Worm (Caenorhabditis elegans) whole organism, late embryonic: ENCODE measurements around the gene F55G11.2.

Experiments used
- C08G9.2 ChIP-seq: sonication (generic microtip); optimal IDR thresholded peaks from 2 replicates; lab custom pipeline; 2016; ENCODE audit warnings: mild to moderate bottlenecking, missing genetic modification characterization, moderate library complexity, missing compliant biosample characterization
- C38D4.7 ChIP-seq: fragments of 200-800 bp; sonication (Bioruptor generic); optimal IDR thresholded peaks from 2 replicates; lab custom pipeline; 2018; ENCODE audit warnings: mild to moderate bottlenecking, missing genetic modification characterization, moderate library complexity, missing compliant biosample characterization
- K02D7.2 ChIP-seq: sonication (generic microtip); optimal IDR thresholded peaks from 2 replicates; lab custom pipeline; 2017; ENCODE audit warnings: mild to moderate bottlenecking, missing genetic modification characterization, missing compliant biosample characterization
- ceh-14 ChIP-seq: sonication (generic microtip); optimal IDR thresholded peaks from 2 replicates; lab custom pipeline; 2016; ENCODE audit warnings: missing genotype, missing genetic modification characterization, missing compliant biosample characterization
- ceh-19 ChIP-seq: fragments of 200-800 bp; sonication (Bioruptor generic); optimal IDR thresholded peaks from 2 replicates; lab custom pipeline; 2018; ENCODE audit warnings: mild to moderate bottlenecking, missing genetic modification characterization, missing compliant biosample characterization
- ceh-31 ChIP-seq: sonication (generic microtip); optimal IDR thresholded peaks from 2 replicates; lab custom pipeline; 2016; ENCODE audit warnings: missing genetic modification characterization, missing compliant biosample characterization
- ceh-34 ChIP-seq: sonication (generic microtip); optimal IDR thresholded peaks from 2 replicates; lab custom pipeline; 2016; ENCODE audit warnings: mild to moderate bottlenecking, missing genetic modification characterization, missing compliant biosample characterization
- ceh-48 ChIP-seq: sonication (generic microtip); optimal IDR thresholded peaks from 2 replicates; lab custom pipeline; 2016; ENCODE audit warnings: missing genetic modification characterization, inconsistent platforms, missing compliant biosample characterization
- ceh-9 ChIP-seq: sonication (generic microtip); optimal IDR thresholded peaks from 2 replicates; lab custom pipeline; 2016; ENCODE audit warnings: mild to moderate bottlenecking, missing genetic modification characterization, inconsistent platforms, missing compliant biosample characterization
- elt-2 ChIP-seq: sonication (generic microtip); optimal IDR thresholded peaks from 2 replicates; lab custom pipeline; 2016; ENCODE audit warnings: missing genetic modification reagents, missing genetic modification characterization, missing compliant biosample characterization
- elt-4 ChIP-seq: sonication (generic microtip); optimal IDR thresholded peaks from 2 replicates; lab custom pipeline; 2016; ENCODE audit warnings: missing genetic modification characterization, missing compliant biosample characterization
- ets-4 ChIP-seq: sonication (generic microtip); optimal IDR thresholded peaks from 2 replicates; lab custom pipeline; 2016; ENCODE audit warnings: missing genetic modification characterization, missing compliant biosample characterization
- hlh-6 ChIP-seq: sonication (generic microtip); optimal IDR thresholded peaks from 2 replicates; lab custom pipeline; 2016; ENCODE audit warnings: missing genotype, missing genetic modification characterization, missing compliant biosample characterization
- hlh-8 ChIP-seq: sonication (generic microtip); optimal IDR thresholded peaks from 2 replicates; lab custom pipeline; 2016; ENCODE audit warnings: missing genotype, missing genetic modification characterization, missing compliant biosample characterization
- madf-2 ChIP-seq: sonication (generic microtip); optimal IDR thresholded peaks from 2 replicates; lab custom pipeline; 2017; ENCODE audit warnings: missing genetic modification characterization, missing compliant biosample characterization
- nhr-11 ChIP-seq: fragments of 150-350 bp; optimal IDR thresholded peaks from 2 replicates; lab custom pipeline; 2014; ENCODE audit warnings: missing biosample characterization, missing genetic modification characterization
- odd-2 ChIP-seq: sonication (generic microtip); optimal IDR thresholded peaks from 2 replicates; lab custom pipeline; 2017; ENCODE audit warnings: antibody characterized with exemption, mild to moderate bottlenecking, missing genetic modification characterization, missing compliant biosample characterization
- pag-3 ChIP-seq: sonication (generic microtip); optimal IDR thresholded peaks from 2 replicates; lab custom pipeline; 2016; ENCODE audit warnings: missing compliant biosample characterization, missing genetic modification characterization, borderline replicate concordance
- pax-1 ChIP-seq: fragments of 150-350 bp; optimal IDR thresholded peaks from 2 replicates; lab custom pipeline; 2014; ENCODE audit warnings: missing biosample characterization, missing genetic modification characterization
- pha-4 ChIP-seq: fragments of 150-350 bp; optimal IDR thresholded peaks from 2 replicates; lab custom pipeline; 2018; ENCODE audit warnings: missing biosample characterization, missing genetic modification reagents, missing genetic modification characterization
- pqm-1 ChIP-seq: sonication (generic microtip); optimal IDR thresholded peaks from 2 replicates; lab custom pipeline; 2016; ENCODE audit warnings: missing genetic modification characterization, missing compliant biosample characterization
- pros-1 ChIP-seq: fragments of 150-350 bp; optimal IDR thresholded peaks from 2 replicates; lab custom pipeline; 2014; ENCODE audit warnings: missing biosample characterization, missing genetic modification reagents, missing genetic modification characterization
- sdc-2 ChIP-seq: sonication (generic microtip); optimal IDR thresholded peaks from 2 replicates; lab custom pipeline; 2016; ENCODE audit warnings: missing genotype, missing genetic modification characterization, missing compliant biosample characterization
- sox-2 ChIP-seq: fragments of 200-800 bp; sonication (Bioruptor generic); IDR thresholded peaks from 2 replicates; pipeline ENCODE4 v1.3.6; 2022; ENCODE audit warnings: missing genetic modification reagents, missing genetic modification characterization, missing compliant biosample characterization
- sox-4 ChIP-seq: sonication (generic microtip); optimal IDR thresholded peaks from 2 replicates; lab custom pipeline; 2017; ENCODE audit warnings: mild to moderate bottlenecking, missing genetic modification characterization, inconsistent platforms, missing compliant biosample characterization
- syd-9 ChIP-seq: sonication (generic microtip); optimal IDR thresholded peaks from 2 replicates; lab custom pipeline; 2016; ENCODE audit warnings: mild to moderate bottlenecking, missing genetic modification characterization, moderate library complexity, missing compliant biosample characterization
- tbx-2 ChIP-seq: sonication (generic microtip); optimal IDR thresholded peaks from 2 replicates; lab custom pipeline; 2016; ENCODE audit warnings: missing genetic modification characterization, missing compliant biosample characterization
- tbx-7 ChIP-seq: sonication (generic microtip); optimal IDR thresholded peaks from 2 replicates; lab custom pipeline; 2016; ENCODE audit warnings: missing genotype, missing genetic modification characterization, missing compliant biosample characterization
- ttx-3 ChIP-seq: sonication (generic microtip); optimal IDR thresholded peaks from 2 replicates; lab custom pipeline; 2016; ENCODE audit warnings: missing genetic modification reagents, missing genetic modification characterization, missing compliant biosample characterization
- unc-42 ChIP-seq: sonication (generic microtip); optimal IDR thresholded peaks from 2 replicates; lab custom pipeline; 2016; ENCODE audit warnings: missing genotype, missing genetic modification characterization, missing compliant biosample characterization
- unc-55 ChIP-seq: sonication (generic microtip); optimal IDR thresholded peaks from 2 replicates; lab custom pipeline; 2017; ENCODE audit warnings: missing biosample characterization, missing genetic modification reagents, missing genetic modification characterization
- unc-86 ChIP-seq: sonication (generic microtip); optimal IDR thresholded peaks from 2 replicates; lab custom pipeline; 2016; ENCODE audit warnings: missing genetic modification characterization, missing compliant biosample characterization

The F55G11.2 gene

ce11 chrIV:12969141-12969540 lies at the start of gene F55G11.2:
TSS of gene F55G11.2 (minus strand) at chrIV:12969289.
- no peak for TF ChIP-seq pha-4 (tag; lab: Kevin White, UChicago)
- no peak for TF ChIP-seq ets-4 (tag; lab: Kevin White, UChicago)
- TF ChIP-seq pros-1 (tag; lab: Kevin White, UChicago) = no peak
- no peak for TF ChIP-seq tbx-7 (tag; lab: Kevin White, UChicago)
- TF ChIP-seq pax-1 (tag; lab: Kevin White, UChicago) = no peak

- TF ChIP-seq pag-3 (no peak), unc-42 (tag; lab: Kevin White, UChicago) (peak; percentile 82), sox-2 (GFP tag; lab: Robert Waterston, UW) (no peak), elt-4 (tag; lab: Kevin White, UChicago) (no peak), ceh-14 (tag; lab: Kevin White, UChicago) (no peak), ttx-3 (no peak), syd-9 (no peak), pros-1 (tag; lab: Kevin White, UChicago) (no peak), sox-4 (peak; percentile 16), ceh-48 (no peak)
These were observed 47.7 kb upstream of the F55G11.2 start for ce11 chrIV:13016820-13017219.

- TF ChIP-seq unc-55 (GFP tag; lab: Kevin White, UChicago) (peak; percentile 79), pqm-1 (tag; lab: Kevin White, UChicago) (no peak), sdc-2 (tag; lab: Kevin White, UChicago) (no peak), unc-42 (tag; lab: Kevin White, UChicago) (peak; percentile 56), ceh-9 (no peak), ceh-14 (tag; lab: Kevin White, UChicago) (no peak), hlh-8 (tag; lab: Kevin White, UChicago) (peak; percentile 6), ceh-19 (peak; percentile 5), ceh-31 (tag; lab: Kevin White, UChicago) (peak; percentile 27), K02D7.2 (tag; lab: Kevin White, UChicago) (no peak), unc-86 (tag; lab: Kevin White, UChicago) (no peak), tbx-2 (tag; lab: Kevin White, UChicago) (peak; percentile 35)
These were observed 46.8 kb upstream of the F55G11.2 start for ce11 chrIV:13015801-13016404.

ce11 chrIV:13013711-13014341 lies 44.7 kb upstream of the F55G11.2 start:
- TF ChIP-seq unc-42 (tag; lab: Kevin White, UChicago) = no peak
- no peak for TF ChIP-seq unc-86 (tag; lab: Kevin White, UChicago)
- TF ChIP-seq elt-2 (tag; lab: Kevin White, UChicago) = no peak
- TF ChIP-seq pqm-1 (tag; lab: Kevin White, UChicago) = no peak
- no peak for TF ChIP-seq nhr-11 (tag; lab: Kevin White, UChicago)
- TF ChIP-seq madf-2 = no peak

ce11 chrIV:13013231-13013630 lies 44.1 kb upstream of the F55G11.2 start:
- TF ChIP-seq C08G9.2 (tag; lab: Kevin White, UChicago) = no peak
- TF ChIP-seq ets-4 (tag; lab: Kevin White, UChicago) = no peak
- no peak for TF ChIP-seq hlh-6
- TF ChIP-seq C38D4.7 (GFP tag; lab: Kevin White, UChicago) = no peak
- peak; percentile 37 for TF ChIP-seq pros-1 (tag; lab: Kevin White, UChicago)
- peak; percentile 67 for TF ChIP-seq ceh-31 (tag; lab: Kevin White, UChicago)
- TF ChIP-seq ceh-34 (tag; lab: Kevin White, UChicago) = no peak
- TF ChIP-seq odd-2 (tag; lab: Kevin White, UChicago) = no peak
